Worm (Caenorhabditis elegans) whole organism, L4/young adult: ENCODE results near the gene ric-7.
"Not testable (repeated sequence)": the region's sequence is repeated elsewhere in the genome, so short reads cannot be mapped to it uniquely, and the experiment has no call there.

Experiments
- W03F9.2 ChIP-seq: fragments of 150-350 bp; optimal IDR thresholded peaks from 2 replicates; lab custom pipeline; 2014; ENCODE audit warnings: missing biosample characterization, missing genetic modification characterization
- dao-5 ChIP-seq: sonication (generic microtip); optimal IDR thresholded peaks from 2 replicates; lab custom pipeline; 2016; ENCODE audit warnings: missing genotype, missing genetic modification characterization, moderate library complexity, missing compliant biosample characterization
- him-1 ChIP-seq: sonication (generic microtip); optimal IDR thresholded peaks from 2 replicates; lab custom pipeline; 2016; ENCODE audit warnings: missing genotype, missing genetic modification reagents, missing genetic modification characterization, missing compliant biosample characterization

Gene ric-7

ce11 chrV:14005812-14006211 is at the start of gene ric-7:
Gene ric-7 (minus strand): TSS chrV:14005912.
- TF ChIP-seq dao-5, result no peak
- no peak for TF ChIP-seq W03F9.2 (tag; lab: Kevin White, UChicago)
- no peak for TF ChIP-seq him-1 (tag; lab: Kevin White, UChicago)

- TF ChIP-seq W03F9.2 (tag; lab: Kevin White, UChicago), result peak; percentile 71
- TF ChIP-seq him-1 (tag; lab: Kevin White, UChicago), result peak; percentile 65
Measured at ce11 chrV:14055097-14055496, 49.4 kb upstream of the ric-7 start.

- not testable (repeated sequence) for TF ChIP-seq him-1 (tag; lab: Kevin White, UChicago); dao-5; W03F9.2 (tag; lab: Kevin White, UChicago)
Measured at ce11 chrV:14049274-14049673, 43.6 kb upstream of the ric-7 start, which contains the start of gene F58D12.1. Gene F58D12.1 (plus strand): TSS chrV:14049574.

ce11 chrV:14038328-14039084 is 32.8 kb upstream of the ric-7 start, which contains the start of gene vps-39:
Gene vps-39 (minus strand): TSS chrV:14038378.
- not testable (repeated sequence) for TF ChIP-seq dao-5; him-1 (tag; lab: Kevin White, UChicago); W03F9.2 (tag; lab: Kevin White, UChicago)

- TF ChIP-seq dao-5 (no peak), him-1 (tag; lab: Kevin White, UChicago) (no peak), W03F9.2 (tag; lab: Kevin White, UChicago) (no peak)
Measured at ce11 chrV:14033649-14034048, 27.9 kb upstream of the ric-7 start, which contains the start of gene ins-10. Gene ins-10 (plus strand): TSS chrV:14033949.

ce11 chrV:14028256-14028743 is 22.6 kb upstream of the ric-7 start:
- TF ChIP-seq him-1 (tag; lab: Kevin White, UChicago) (no peak), dao-5 (peak; percentile 20)

ce11 chrV:14027384-14027783 is 21.7 kb upstream of the ric-7 start, which contains the start of gene T08G5.3:
Gene T08G5.3 (minus strand): TSS chrV:14027484.
- TF ChIP-seq W03F9.2 (tag; lab: Kevin White, UChicago), result no peak
- TF ChIP-seq him-1 (tag; lab: Kevin White, UChicago), result no peak
- no peak for TF ChIP-seq dao-5

- TF ChIP-seq dao-5 (no peak), W03F9.2 (tag; lab: Kevin White, UChicago) (no peak), him-1 (tag; lab: Kevin White, UChicago) (no peak)
Measured at ce11 chrV:14026194-14026593, 20.5 kb upstream of the ric-7 start, which contains the start of gene T08G5.2. Gene T08G5.2 (minus strand): TSS chrV:14026294.

ce11 chrV:14023074-14023473 is 17.4 kb upstream of the ric-7 start, which contains the start of gene T08G5.15:
Gene T08G5.15 (minus strand): TSS chrV:14023174.
- TF ChIP-seq dao-5 (no peak), W03F9.2 (tag; lab: Kevin White, UChicago) (no peak), him-1 (tag; lab: Kevin White, UChicago) (no peak)

ce11 chrV:14018640-14019039 is 12.9 kb upstream of the ric-7 start, which contains the start of the genes mtl-2 and T08G5.1:
Gene mtl-2 (minus strand): TSS chrV:14018673.
Gene T08G5.1 (plus strand): TSS chrV:14018766.
- no peak for TF ChIP-seq W03F9.2 (tag; lab: Kevin White, UChicago)
- TF ChIP-seq dao-5, result no peak
- TF ChIP-seq him-1 (tag; lab: Kevin White, UChicago), result no peak

ce11 chrV:14017476-14017875 is 11.8 kb upstream of the ric-7 start, which contains the start of gene srh-308:
Gene srh-308 (minus strand): TSS chrV:14017576.
- no peak for TF ChIP-seq him-1 (tag; lab: Kevin White, UChicago)
- TF ChIP-seq W03F9.2 (tag; lab: Kevin White, UChicago), result no peak
- no peak for TF ChIP-seq dao-5

ce11 chrV:14014395-14014794 is 8.7 kb upstream of the ric-7 start, which contains the start of gene end-3:
Gene end-3 (plus strand): TSS chrV:14014695.
- no peak for TF ChIP-seq him-1 (tag; lab: Kevin White, UChicago)
- TF ChIP-seq W03F9.2 (tag; lab: Kevin White, UChicago), result no peak
- no peak for TF ChIP-seq dao-5

- TF ChIP-seq dao-5 (no peak), W03F9.2 (tag; lab: Kevin White, UChicago) (no peak), him-1 (tag; lab: Kevin White, UChicago) (no peak)
Measured at ce11 chrV:14013638-14014037, 7.9 kb upstream of the ric-7 start.

- TF ChIP-seq him-1 (tag; lab: Kevin White, UChicago) (peak; percentile 68), W03F9.2 (tag; lab: Kevin White, UChicago) (peak; percentile 77), dao-5 (no peak)
Measured at ce11 chrV:14012002-14012554, 6.4 kb upstream of the ric-7 start, which contains the start of the genes ddx-17 and aip-1. Gene ddx-17 (minus strand): TSS chrV:14012052. Gene aip-1 (plus strand): TSS chrV:14012333.
